Worm (Caenorhabditis elegans) whole organism, late embryonic: ENCODE results near the gene F18E9.4.
A peak's percentile ranks its signal among the peaks of the same experiment; 100 is the strongest.

Experiments used
- C08G9.2 ChIP-seq: sonication (generic microtip); optimal IDR thresholded peaks from 2 replicates; lab custom pipeline; 2016; ENCODE audit warnings: mild to moderate bottlenecking, missing genetic modification characterization, moderate library complexity, missing compliant biosample characterization
- C38D4.7 ChIP-seq: fragments of 200-800 bp; sonication (Bioruptor generic); optimal IDR thresholded peaks from 2 replicates; lab custom pipeline; 2018; ENCODE audit warnings: mild to moderate bottlenecking, missing genetic modification characterization, moderate library complexity, missing compliant biosample characterization
- F13H6.1 ChIP-seq: sonication (generic microtip); optimal IDR thresholded peaks from 2 replicates; lab custom pipeline; 2016; ENCODE audit warnings: missing genetic modification characterization, missing compliant biosample characterization
- K02D7.2 ChIP-seq: sonication (generic microtip); optimal IDR thresholded peaks from 2 replicates; lab custom pipeline; 2017; ENCODE audit warnings: mild to moderate bottlenecking, missing genetic modification characterization, missing compliant biosample characterization
- Y22D7AL.16 ChIP-seq: sonication (generic microtip); optimal IDR thresholded peaks from 2 replicates; lab custom pipeline; 2016; ENCODE audit warnings: missing genetic modification characterization, missing compliant biosample characterization
- ama-1 ChIP-seq: fragments of 150-350 bp; optimal IDR thresholded peaks from 2 replicates; lab custom pipeline; 2014
- ceh-18 ChIP-seq: sonication (generic microtip); optimal IDR thresholded peaks from 2 replicates; lab custom pipeline; 2016; ENCODE audit warnings: missing genetic modification characterization, missing compliant biosample characterization
- ceh-19 ChIP-seq: fragments of 200-800 bp; sonication (Bioruptor generic); optimal IDR thresholded peaks from 2 replicates; lab custom pipeline; 2018; ENCODE audit warnings: mild to moderate bottlenecking, missing genetic modification characterization, missing compliant biosample characterization
- ceh-2 ChIP-seq: sonication (generic microtip); optimal IDR thresholded peaks from 2 replicates; lab custom pipeline; 2016; ENCODE audit warnings: missing genotype, missing genetic modification characterization, missing compliant biosample characterization
- ceh-22 ChIP-seq: sonication (generic microtip); optimal IDR thresholded peaks from 2 replicates; lab custom pipeline; 2017; ENCODE audit warnings: missing biosample characterization, missing genetic modification characterization
- ceh-24 ChIP-seq: sonication (generic microtip); optimal IDR thresholded peaks from 2 replicates; lab custom pipeline; 2016; ENCODE audit warnings: mild to moderate bottlenecking, missing genetic modification characterization, missing compliant biosample characterization
- ceh-31 ChIP-seq: sonication (generic microtip); optimal IDR thresholded peaks from 2 replicates; lab custom pipeline; 2016; ENCODE audit warnings: missing genetic modification characterization, missing compliant biosample characterization
- ceh-45 ChIP-seq: fragments of 200-800 bp; sonication (Bioruptor generic); IDR thresholded peaks from 2 replicates; pipeline ENCODE4 v1.3.6; 2022; ENCODE audit warnings: missing genetic modification reagents, missing genetic modification characterization, missing compliant biosample characterization
- ceh-48 ChIP-seq: sonication (generic microtip); optimal IDR thresholded peaks from 2 replicates; lab custom pipeline; 2016; ENCODE audit warnings: missing genetic modification characterization, inconsistent platforms, missing compliant biosample characterization
- ceh-6 ChIP-seq: fragments of 200-800 bp; sonication (Bioruptor generic); optimal IDR thresholded peaks from 2 replicates; lab custom pipeline; 2018; ENCODE audit warnings: mild to moderate bottlenecking, missing genetic modification characterization, missing compliant biosample characterization
- che-1 ChIP-seq: sonication (generic microtip); optimal IDR thresholded peaks from 2 replicates; lab custom pipeline; 2016; ENCODE audit warnings: mild to moderate bottlenecking, missing genetic modification characterization, missing compliant biosample characterization
- dmd-4 ChIP-seq: sonication (generic microtip); optimal IDR thresholded peaks from 2 replicates; lab custom pipeline; 2016; ENCODE audit warnings: borderline replicate concordance, missing genetic modification characterization, missing compliant biosample characterization
- dve-1 ChIP-seq: sonication (generic microtip); optimal IDR thresholded peaks from 2 replicates; lab custom pipeline; 2017; ENCODE audit warnings: antibody characterized with exemption, mild to moderate bottlenecking, missing genetic modification characterization, missing compliant biosample characterization
- elt-2 ChIP-seq: sonication (generic microtip); optimal IDR thresholded peaks from 2 replicates; lab custom pipeline; 2016; ENCODE audit warnings: missing genetic modification reagents, missing genetic modification characterization, missing compliant biosample characterization
- elt-4 ChIP-seq: sonication (generic microtip); optimal IDR thresholded peaks from 2 replicates; lab custom pipeline; 2016; ENCODE audit warnings: missing genetic modification characterization, missing compliant biosample characterization
- fax-1 ChIP-seq: sonication (generic microtip); optimal IDR thresholded peaks from 2 replicates; lab custom pipeline; 2016; ENCODE audit warnings: missing genotype, missing genetic modification characterization, missing compliant biosample characterization
- fkh-10 ChIP-seq: fragments of 150-350 bp; optimal IDR thresholded peaks from 2 replicates; lab custom pipeline; 2014; ENCODE audit warnings: missing biosample characterization, missing genetic modification reagents, missing genetic modification characterization
- gmeb-2 ChIP-seq: sonication (generic microtip); optimal IDR thresholded peaks from 2 replicates; lab custom pipeline; 2016; ENCODE audit warnings: missing genetic modification characterization, inconsistent platforms, missing compliant biosample characterization
- hlh-13 ChIP-seq: fragments of 200-800 bp; sonication (Bioruptor generic); optimal IDR thresholded peaks from 2 replicates; lab custom pipeline; 2018; ENCODE audit warnings: mild to moderate bottlenecking, missing genetic modification characterization, missing compliant biosample characterization
- hlh-30 ChIP-seq: sonication (generic microtip); optimal IDR thresholded peaks from 2 replicates; lab custom pipeline; 2017; ENCODE audit warnings: antibody characterized with exemption, missing genetic modification characterization, missing compliant biosample characterization; ENCODE audit not compliant: insufficient read depth
- hlh-8 ChIP-seq: sonication (generic microtip); optimal IDR thresholded peaks from 2 replicates; lab custom pipeline; 2016; ENCODE audit warnings: missing genotype, missing genetic modification characterization, missing compliant biosample characterization
- lim-6 ChIP-seq: sonication (generic microtip); optimal IDR thresholded peaks from 2 replicates; lab custom pipeline; 2016; ENCODE audit warnings: missing genetic modification characterization, missing compliant biosample characterization
- lin-11 ChIP-seq: fragments of 200-800 bp; sonication (Bioruptor generic); optimal IDR thresholded peaks from 2 replicates; lab custom pipeline; 2018; ENCODE audit warnings: mild to moderate bottlenecking, missing genetic modification characterization, missing compliant biosample characterization
- mec-3 ChIP-seq: sonication (generic microtip); optimal IDR thresholded peaks from 2 replicates; lab custom pipeline; 2016; ENCODE audit warnings: borderline replicate concordance, missing genetic modification characterization, missing compliant biosample characterization
- nfya-1 ChIP-seq: sonication (generic microtip); optimal IDR thresholded peaks from 2 replicates; lab custom pipeline; 2017; ENCODE audit warnings: missing genetic modification characterization, mild to moderate bottlenecking, missing compliant biosample characterization, antibody characterized with exemption, moderate library complexity
- pax-1 ChIP-seq: fragments of 150-350 bp; optimal IDR thresholded peaks from 2 replicates; lab custom pipeline; 2014; ENCODE audit warnings: missing biosample characterization, missing genetic modification characterization
- pha-2 ChIP-seq: sonication (generic microtip); optimal IDR thresholded peaks from 2 replicates; lab custom pipeline; 2017; ENCODE audit warnings: mild to moderate bottlenecking, missing genetic modification characterization, missing compliant biosample characterization
- pha-4 ChIP-seq: fragments of 150-350 bp; optimal IDR thresholded peaks from 2 replicates; lab custom pipeline; 2018; ENCODE audit warnings: missing biosample characterization, missing genetic modification reagents, missing genetic modification characterization
- pqm-1 ChIP-seq: sonication (generic microtip); optimal IDR thresholded peaks from 2 replicates; lab custom pipeline; 2016; ENCODE audit warnings: missing genetic modification characterization, missing compliant biosample characterization
- pros-1 ChIP-seq: fragments of 150-350 bp; optimal IDR thresholded peaks from 2 replicates; lab custom pipeline; 2014; ENCODE audit warnings: missing biosample characterization, missing genetic modification reagents, missing genetic modification characterization
- rnt-1 ChIP-seq: sonication (generic microtip); optimal IDR thresholded peaks from 2 replicates; lab custom pipeline; 2016; ENCODE audit warnings: missing genetic modification characterization, missing compliant biosample characterization
- sdc-2 ChIP-seq: sonication (generic microtip); optimal IDR thresholded peaks from 2 replicates; lab custom pipeline; 2016; ENCODE audit warnings: missing genotype, missing genetic modification characterization, missing compliant biosample characterization
- sox-2 ChIP-seq: fragments of 200-800 bp; sonication (Bioruptor generic); IDR thresholded peaks from 2 replicates; pipeline ENCODE4 v1.3.6; 2022; ENCODE audit warnings: missing genetic modification reagents, missing genetic modification characterization, missing compliant biosample characterization
- tbx-2 ChIP-seq: sonication (generic microtip); optimal IDR thresholded peaks from 2 replicates; lab custom pipeline; 2016; ENCODE audit warnings: missing genetic modification characterization, missing compliant biosample characterization
- ttx-3 ChIP-seq: sonication (generic microtip); optimal IDR thresholded peaks from 2 replicates; lab custom pipeline; 2016; ENCODE audit warnings: missing genetic modification reagents, missing genetic modification characterization, missing compliant biosample characterization
- unc-42 ChIP-seq: sonication (generic microtip); optimal IDR thresholded peaks from 2 replicates; lab custom pipeline; 2016; ENCODE audit warnings: missing genotype, missing genetic modification characterization, missing compliant biosample characterization
- unc-86 ChIP-seq: sonication (generic microtip); optimal IDR thresholded peaks from 2 replicates; lab custom pipeline; 2016; ENCODE audit warnings: missing genetic modification characterization, missing compliant biosample characterization
- zip-5 ChIP-seq: sonication (generic microtip); optimal IDR thresholded peaks from 2 replicates; lab custom pipeline; 2016; ENCODE audit warnings: missing genetic modification characterization, missing compliant biosample characterization
- ztf-16 ChIP-seq: sonication (generic microtip); optimal IDR thresholded peaks from 2 replicates; lab custom pipeline; 2017; ENCODE audit warnings: missing genetic modification characterization, missing compliant biosample characterization

The F18E9.4 gene

DNA sequence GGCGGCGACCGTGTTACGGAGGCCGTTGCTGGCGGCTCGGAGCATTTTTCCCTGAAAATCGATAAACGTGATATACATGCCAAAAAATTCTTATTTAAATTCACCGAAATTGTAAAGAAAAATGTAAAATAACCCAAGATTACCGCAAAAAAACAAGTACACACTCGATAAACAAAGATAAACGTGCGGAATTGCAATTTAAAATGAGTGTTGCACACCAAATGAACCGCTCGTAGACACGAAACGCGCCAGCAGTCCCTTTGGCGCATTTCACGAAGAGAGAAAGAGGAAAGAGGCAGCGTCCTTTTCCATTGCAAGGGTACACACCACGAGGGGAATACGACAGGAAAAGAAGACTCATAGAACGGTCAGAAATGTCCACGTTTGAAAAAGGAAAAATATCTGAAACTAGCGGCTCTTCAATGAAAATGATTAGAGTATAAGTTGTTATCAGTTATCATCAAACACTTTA is 34.3 kb upstream of the F18E9.4 start, which contains the start of gene sdha-1 (continued):
- TF ChIP-seq elt-2 (tag; lab: Kevin White, UChicago) (peak; percentile 38), pha-4 (tag; lab: Kevin White, UChicago) (no peak), hlh-8 (tag; lab: Kevin White, UChicago) (no peak), K02D7.2 (tag; lab: Kevin White, UChicago) (no peak), tbx-2 (tag; lab: Kevin White, UChicago) (peak; percentile 54), pha-2 (tag; lab: Kevin White, UChicago) (no peak), unc-42 (peak; percentile 34), ztf-16 (no peak), gmeb-2 (tag; lab: Kevin White, UChicago) (no peak), ama-1 (no peak), che-1 (tag; lab: Kevin White, UChicago) (no peak), ceh-45 (GFP tag; lab: Robert Waterston, UW) (no peak), pax-1 (tag; lab: Kevin White, UChicago) (no peak), ceh-22 (tag; lab: Kevin White, UChicago) (no peak), ttx-3 (tag; lab: Kevin White, UChicago) (no peak), ceh-24 (no peak), dve-1 (tag; lab: Kevin White, UChicago) (no peak), fkh-10 (no peak), pros-1 (peak; percentile 8), elt-4 (tag; lab: Kevin White, UChicago) (no peak), nfya-1 (tag; lab: Kevin White, UChicago) (peak; percentile 48), ceh-19 (GFP tag; lab: Kevin White, UChicago) (peak; percentile 21), sdc-2 (tag; lab: Kevin White, UChicago) (no peak), pqm-1 (tag; lab: Kevin White, UChicago) (peak; percentile 42), ceh-48 (tag; lab: Kevin White, UChicago) (no peak)

DNA sequence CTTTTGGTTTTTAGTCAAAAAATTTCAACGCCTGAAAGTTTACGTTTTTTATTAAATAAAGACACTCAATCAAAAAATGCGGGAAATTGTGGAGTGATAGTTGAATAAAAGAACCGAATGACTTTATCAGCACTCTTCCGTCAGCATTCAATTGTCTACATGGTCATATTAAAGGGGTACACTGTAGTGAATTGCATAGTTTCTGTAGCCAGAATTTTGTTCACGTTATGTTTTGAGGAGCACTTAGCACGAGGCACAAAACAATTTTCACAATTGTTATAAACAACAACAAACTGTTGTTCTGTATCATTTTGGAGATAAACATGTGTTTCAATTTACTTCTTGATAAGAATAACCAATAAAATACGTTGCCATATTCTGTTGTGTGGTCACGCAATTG is 31.3 kb upstream of the F18E9.4 start, which contains the start of gene D2021.4:
D2021.4 (minus strand) TSS at position 48 of the 400 bp plus-strand sequence.
- peak; percentile 31 for TF ChIP-seq elt-2 (tag; lab: Kevin White, UChicago)
- TF ChIP-seq sdc-2 (tag; lab: Kevin White, UChicago), result no peak

DNA sequence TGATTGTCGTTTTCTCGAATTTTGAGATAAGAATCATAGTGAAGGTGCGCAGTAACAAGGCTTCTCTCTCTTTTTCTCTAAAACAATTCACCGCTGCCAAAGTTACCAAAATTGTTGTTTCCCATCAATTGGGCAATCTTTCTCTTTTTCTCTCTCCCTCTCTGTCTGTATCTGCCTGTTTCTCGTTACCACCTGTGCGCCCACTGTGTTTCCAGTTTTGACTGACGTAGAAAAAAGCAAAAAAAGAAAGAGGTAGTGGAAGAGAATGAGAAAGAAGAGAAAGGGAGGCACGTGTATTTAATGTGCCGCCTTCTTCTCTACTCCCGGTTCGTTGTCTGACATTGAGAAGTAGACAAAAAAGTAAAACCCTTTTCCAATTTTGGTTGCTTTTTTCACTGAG is 30.2 kb upstream of the F18E9.4 start:
- TF ChIP-seq sox-2 (GFP tag; lab: Robert Waterston, UW) (no peak), che-1 (tag; lab: Kevin White, UChicago) (no peak), ceh-22 (tag; lab: Kevin White, UChicago) (no peak), elt-2 (tag; lab: Kevin White, UChicago) (no peak), ceh-48 (tag; lab: Kevin White, UChicago) (no peak), ceh-19 (GFP tag; lab: Kevin White, UChicago) (no peak), C38D4.7 (GFP tag; lab: Kevin White, UChicago) (no peak), ceh-31 (tag; lab: Kevin White, UChicago) (peak; percentile 14), ceh-18 (tag; lab: Kevin White, UChicago) (peak; percentile 43), zip-5 (no peak)

ce11 chrX:8551687-8552327 is 28.5 kb upstream of the F18E9.4 start, which contains the start of gene dhhc-14:
Gene dhhc-14 (plus strand): TSS chrX:8552277.
- TF ChIP-seq tbx-2 (tag; lab: Kevin White, UChicago) (peak; percentile 79), hlh-30 (tag; lab: Kevin White, UChicago) (peak; percentile 64), nfya-1 (tag; lab: Kevin White, UChicago) (peak; percentile 70), F13H6.1 (tag; lab: Kevin White, UChicago) (no peak), lim-6 (no peak), pha-4 (tag; lab: Kevin White, UChicago) (no peak), C38D4.7 (GFP tag; lab: Kevin White, UChicago) (no peak), zip-5 (no peak), elt-2 (tag; lab: Kevin White, UChicago) (peak; percentile 47), elt-4 (tag; lab: Kevin White, UChicago) (no peak), Y22D7AL.16 (no peak), hlh-13 (no peak), pqm-1 (tag; lab: Kevin White, UChicago) (no peak), fax-1 (tag; lab: Kevin White, UChicago) (no peak), dmd-4 (tag; lab: Kevin White, UChicago) (no peak), lin-11 (tag; lab: Kevin White, UChicago) (no peak), ceh-45 (GFP tag; lab: Robert Waterston, UW) (no peak), fkh-10 (no peak), C08G9.2 (tag; lab: Kevin White, UChicago) (peak; percentile 1), ceh-2 (tag; lab: Kevin White, UChicago) (peak; percentile 47), ceh-6 (GFP tag; lab: Kevin White, UChicago) (no peak), mec-3 (tag; lab: Kevin White, UChicago) (no peak), rnt-1 (tag; lab: Kevin White, UChicago) (peak; percentile 26), unc-86 (tag; lab: Kevin White, UChicago) (no peak), ama-1 (no peak)
